Fruit fly (Drosophila melanogaster): ENCODE measurements around the gene Sry-beta.
A peak's percentile ranks its signal among the peaks of the same experiment; 100 is the strongest.

Gene Sry-beta

DNA sequence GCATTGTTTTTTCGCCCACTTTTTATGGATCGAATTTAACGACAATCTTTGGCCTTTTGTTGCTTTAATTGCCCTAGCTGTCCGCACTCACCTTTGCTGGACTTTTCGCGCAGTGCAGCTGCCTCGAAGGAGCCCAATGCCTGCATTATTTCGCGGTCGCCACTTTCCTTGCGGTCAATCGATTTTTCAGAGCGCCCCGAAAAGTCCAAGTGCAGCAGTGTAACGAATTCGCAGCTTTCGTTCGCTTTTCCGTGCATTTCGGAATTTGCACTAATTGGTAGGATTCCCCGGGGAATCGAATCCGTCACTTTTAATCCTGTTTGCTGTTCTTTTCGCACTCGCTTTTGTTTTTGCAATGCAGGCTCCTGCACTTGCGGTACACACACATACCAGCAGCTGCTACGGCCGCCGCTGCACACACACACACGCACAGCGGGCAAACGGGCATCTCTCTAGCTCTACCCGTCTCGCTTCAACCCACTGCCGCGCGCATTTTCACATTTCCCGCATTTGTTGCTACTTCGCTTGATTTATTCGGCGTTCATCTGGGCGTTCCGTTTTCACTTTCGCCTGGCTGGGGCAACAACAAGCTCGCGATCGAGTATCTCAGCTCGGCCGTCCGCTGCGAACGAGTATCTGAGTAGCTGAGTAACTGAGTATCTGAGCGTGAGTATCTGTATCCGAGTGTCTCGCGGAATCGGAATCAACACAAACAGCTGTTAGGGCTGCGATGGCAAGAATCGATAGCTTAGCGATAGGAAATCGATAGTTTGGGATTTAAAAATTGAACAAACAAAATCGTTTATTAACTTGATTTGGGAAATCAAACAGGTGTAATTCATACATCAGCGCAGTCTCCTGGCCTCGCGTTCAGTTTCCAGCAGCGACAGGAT is 17.7 kb upstream of the Sry-beta start, which contains the start of gene Mgat2 (continued):
- TF ChIP-seq C15 (GFP tag; IDR thresholded peaks at IDR 0.05) (no peak), ara (GFP tag; IDR thresholded peaks at IDR 0.05) (0 out of 2 replicates have a peak, but pooled peaks have one; percentile 29), emc (GFP tag; optimal IDR thresholded peaks at IDR 0.05) (no peak), vfl (GFP tag; optimal IDR thresholded peaks at IDR 0.05) (no peak), CG13123 (GFP tag; optimal IDR thresholded peaks at IDR 0.05) (no peak), CG7928 (GFP tag; optimal IDR thresholded peaks at IDR 0.05) (no peak), CG7357 (GFP tag; IDR thresholded peaks at IDR 0.05) (no peak), knrl (GFP tag; IDR thresholded peaks at IDR 0.05; ENCODE audit: partially characterized antibody) (peak; percentile 81; the same call in 2 of the 3 replicates), shn (GFP tag; optimal IDR thresholded peaks at IDR 0.05) (no peak), abd-A (tag; optimal IDR thresholded peaks at IDR 0.05) (peak; percentile 96), bowl (GFP tag; IDR thresholded peaks at IDR 0.05) (peak; percentile 53; the same call in 1 of the 2 replicates), kah (GFP tag; optimal IDR thresholded peaks at IDR 0.05) (peak; percentile 58), CG12104 (GFP tag; optimal IDR thresholded peaks at IDR 0.05) (no peak), CG1529 (GFP tag; optimal IDR thresholded peaks at IDR 0.05) (no peak), CG16779 (GFP tag; IDR thresholded peaks at IDR 0.05) (no peak), Hsf (GFP tag; optimal IDR thresholded peaks at IDR 0.05) (no peak), Poxn (GFP tag; IDR thresholded peaks at IDR 0.05) (no peak), bab2 (GFP tag; optimal IDR thresholded peaks at IDR 0.05) (no peak), CG18476 (GFP tag; optimal IDR thresholded peaks at IDR 0.05) (no peak), Meics (GFP tag; optimal IDR thresholded peaks at IDR 0.05) (no peak), en (GFP tag; optimal IDR thresholded peaks at IDR 0.05) (no peak), CG7745 (tag; optimal IDR thresholded peaks at IDR 0.05) (peak; percentile 72), H2.0 (GFP tag; IDR thresholded peaks at IDR 0.05) (no peak), kni (GFP tag; optimal IDR thresholded peaks at IDR 0.05) (peak; percentile 90), z (GFP tag; IDR thresholded peaks at IDR 0.05) (peak; percentile 93), Doc3 (GFP tag; IDR thresholded peaks at IDR 0.05; ENCODE audit: partially characterized antibody) (peak; percentile 94), ash1 (GFP tag; optimal IDR thresholded peaks at IDR 0.05) (peak; percentile 62), CG9215 (GFP tag; IDR thresholded peaks at IDR 0.05) (no peak), Dfd (GFP tag; optimal IDR thresholded peaks at IDR 0.05) (no peak), rib (GFP tag; IDR thresholded peaks at IDR 0.05) (peak; percentile 62; the same call in 1 of the 2 replicates), Dp (GFP tag; optimal IDR thresholded peaks at IDR 0.05) (peak; percentile 79), hth (optimal IDR thresholded peaks at IDR 0.05) (no peak), CG10209 (GFP tag; optimal IDR thresholded peaks at IDR 0.05) (no peak), CG12744 (GFP tag; optimal IDR thresholded peaks at IDR 0.05) (no peak), CG6683 (GFP tag; optimal IDR thresholded peaks at IDR 0.05) (peak; percentile 10), CG3163 (GFP tag; optimal IDR thresholded peaks at IDR 0.05) (no peak), pzg (GFP tag; optimal IDR thresholded peaks at IDR 0.05) (peak; percentile 24), lmd (GFP tag; IDR thresholded peaks at IDR 0.05) (no peak), CG10321 (GFP tag; IDR thresholded peaks at IDR 0.05) (peak; percentile 72), Atf3 (GFP tag; optimal IDR thresholded peaks at IDR 0.05) (no peak), chn (GFP tag; optimal IDR thresholded peaks at IDR 0.05) (peak; percentile 34), Oli (tag; optimal IDR thresholded peaks at IDR 0.05) (no peak), gcm2 (GFP tag; optimal IDR thresholded peaks at IDR 0.05) (peak; percentile 32), schlank (tag; optimal IDR thresholded peaks at IDR 0.05) (no peak), Mrtf (GFP tag; IDR thresholded peaks at IDR 0.05) (no peak), CG8089 (GFP tag; optimal IDR thresholded peaks at IDR 0.05) (no peak), Nf-YC (tag; optimal IDR thresholded peaks at IDR 0.05) (peak; percentile 55), CG17612 (GFP tag; IDR thresholded peaks at IDR 0.05) (no peak), sug (tag; optimal IDR thresholded peaks at IDR 0.05) (peak; percentile 55), CG7271 (tag; optimal IDR thresholded peaks at IDR 0.05) (peak; percentile 13)

Measured in whole organism, embryonic.